Worm (Caenorhabditis elegans): ENCODE results near the gene T19D2.13.
A peak's percentile ranks its signal among the peaks of the same experiment; 100 is the strongest.

The T19D2.13 gene

ce11 chrX:3968209-3968960, 26.2 kb upstream of the T19D2.13 start, which contains the start of gene C16B8.3 (continued):
- TF ChIP-seq hrde-1 (tag; optimal IDR thresholded peaks at IDR 0.05; ENCODE audit: borderline replicate concordance) (no peak), ceh-27 (GFP tag; optimal IDR thresholded peaks at IDR 0.05) (no peak), ekl-4 (GFP tag; IDR thresholded peaks at IDR 0.05) (0 out of 2 replicates have a peak, but pooled peaks have one; percentile 44), F22D6.2 (tag; optimal IDR thresholded peaks at IDR 0.05) (no peak), sptf-2 (GFP tag; optimal IDR thresholded peaks at IDR 0.05) (no peak), attf-5 (GFP tag; optimal IDR thresholded peaks at IDR 0.05) (no peak), ztf-25 (GFP tag; IDR thresholded peaks at IDR 0.05) (no peak), ZK185.1 (tag; optimal IDR thresholded peaks at IDR 0.05; ENCODE audit: poor library complexity, severe bottlenecking) (no peak), tlf-1 (GFP tag; optimal IDR thresholded peaks at IDR 0.05) (no peak), lag-1 (GFP tag; IDR thresholded peaks at IDR 0.05) (no peak), let-607 (tag; optimal IDR thresholded peaks at IDR 0.05) (peak in 1 of 2 experiments; percentile 32), cebp-1 (GFP tag; IDR thresholded peaks at IDR 0.05) (no peak), cebp-1 (tag; optimal IDR thresholded peaks at IDR 0.05) (peak; percentile 57), C17E4.6 (GFP tag; IDR thresholded peaks at IDR 0.05) (no peak), ceh-40 (GFP tag; IDR thresholded peaks at IDR 0.05) (no peak), ama-1 (optimal IDR thresholded peaks at IDR 0.05) (no peak), ama-1 (GFP tag; optimal IDR thresholded peaks at IDR 0.05) (no peak), unc-130 (GFP tag; optimal IDR thresholded peaks at IDR 0.05) (no peak), attf-6 (GFP tag; IDR thresholded peaks at IDR 0.05) (no peak), Y79H2A.3 (GFP tag; conservative IDR thresholded peaks at IDR 0.05) (no peak), athp-1 (tag; optimal IDR thresholded peaks at IDR 0.05) (no peak), snpc-3.4 (tag; optimal IDR thresholded peaks at IDR 0.05) (no peak), B0261.1 (tag; optimal IDR thresholded peaks at IDR 0.05) (no peak), F33H1.4 (GFP tag; IDR thresholded peaks at IDR 0.05) (no peak), die-1 (tag; optimal IDR thresholded peaks at IDR 0.05) (no peak), somi-1 (GFP tag; optimal IDR thresholded peaks at IDR 0.05) (no peak), chd-7 (tag; optimal IDR thresholded peaks at IDR 0.05) (no peak), madf-10 (tag; optimal IDR thresholded peaks at IDR 0.05) (no peak), nfya-2 (GFP tag; IDR thresholded peaks at IDR 0.05) (no peak), ztf-26 (tag; optimal IDR thresholded peaks at IDR 0.05) (no peak), dpff-1 (tag; optimal IDR thresholded peaks at IDR 0.05) (no peak), nhr-179 (tag; optimal IDR thresholded peaks at IDR 0.05) (no peak), B0336.3 (GFP tag; IDR thresholded peaks at IDR 0.05) (no peak), F57C9.4 (tag; optimal IDR thresholded peaks at IDR 0.05) (no peak), repo-1 (tag; optimal IDR thresholded peaks at IDR 0.05) (peak; percentile 6), ceh-58 (GFP tag; IDR thresholded peaks at IDR 0.05) (no peak), lsy-27 (tag; optimal IDR thresholded peaks at IDR 0.05; ENCODE audit: borderline replicate concordance, insufficient read depth) (no peak), ceh-100 (GFP tag; IDR thresholded peaks at IDR 0.05) (no peak), lin-54 (GFP tag; optimal IDR thresholded peaks at IDR 0.05) (no peak), ceh-79 (tag; optimal IDR thresholded peaks at IDR 0.05) (no peak), fkh-3 (tag; optimal IDR thresholded peaks at IDR 0.05) (no peak), hsf-1 (GFP tag; IDR thresholded peaks at IDR 0.05) (no peak), him-1 (tag; optimal IDR thresholded peaks at IDR 0.05) (no peak), nhr-90 (tag; optimal IDR thresholded peaks at IDR 0.05) (no peak), tbp1 (GFP tag; optimal IDR thresholded peaks at IDR 0.05) (no peak), mxl-1 (tag; optimal IDR thresholded peaks at IDR 0.05) (no peak), rcor-1 (GFP tag; IDR thresholded peaks at IDR 0.05) (no peak), mcd-1 (GFP tag; IDR thresholded peaks at IDR 0.05) (no peak), ztf-6 (GFP tag; IDR thresholded peaks at IDR 0.05) (no peak)

Measured in whole organism, young adult.